Fruit fly (Drosophila melanogaster) whole organism, embryonic: ENCODE data around the gene cl.

Experiments used
- Ada2b ChIP-seq: fragments of 200-800 bp; sonication (Bioruptor generic); IDR thresholded peaks from 2 replicates; pipeline ENCODE4 v1.3.6; 2022; ENCODE audit warnings: missing biosample characterization, missing genetic modification characterization
- CG1024 ChIP-seq: fragments of 200-800 bp; sonication (Bioruptor generic); IDR thresholded peaks from 2 replicates; pipeline ENCODE4 v1.3.6; 2022; ENCODE audit warnings: missing biosample characterization, missing genetic modification characterization
- CG10321 ChIP-seq: fragments of 200-800 bp; sonication (Bioruptor generic); IDR thresholded peaks from 2 replicates; pipeline ENCODE4 v1.3.6; 2022; ENCODE audit warnings: missing biosample characterization, missing genetic modification characterization
- CG10366 ChIP-seq: fragments of 200-800 bp; sonication (Bioruptor generic); IDR thresholded peaks from 2 replicates; pipeline ENCODE4 v1.3.6; 2022; ENCODE audit warnings: missing biosample characterization, missing genetic modification characterization
- CG11247 ChIP-seq: fragments of 200-800 bp; sonication (Bioruptor generic); IDR thresholded peaks from 2 replicates; pipeline ENCODE4 v1.3.6; 2022; ENCODE audit warnings: missing biosample characterization, missing genetic modification characterization
- CG13123 ChIP-seq: fragments of 200-800 bp; sonication (Bioruptor generic); optimal IDR thresholded peaks from 2 replicates; lab custom pipeline; 2016; ENCODE audit warnings: missing biosample characterization, missing genetic modification characterization
- CG14710 ChIP-seq: fragments of 200-800 bp; sonication (Bioruptor generic); optimal IDR thresholded peaks from 3 replicates; lab custom pipeline; 2019; ENCODE audit warnings: missing biosample characterization, mild to moderate bottlenecking, missing genetic modification characterization, moderate library complexity
- CG15601 ChIP-seq: fragments of 200-800 bp; sonication (Bioruptor generic); optimal IDR thresholded peaks from 3 replicates; lab custom pipeline; 2019; ENCODE audit warnings: missing biosample characterization, mild to moderate bottlenecking, missing genetic modification characterization, moderate library complexity
- CG17186 ChIP-seq: fragments of 200-800 bp; sonication (Bioruptor generic); optimal IDR thresholded peaks from 3 replicates; lab custom pipeline; 2017; ENCODE audit warnings: missing biosample characterization, missing genetic modification reagents, missing genetic modification characterization
- CG17328 ChIP-seq: fragments of 200-800 bp; sonication (Bioruptor generic); IDR thresholded peaks from 2 replicates; pipeline ENCODE4 v1.3.6; 2022; ENCODE audit warnings: missing biosample characterization, missing genetic modification characterization
- CG2120 ChIP-seq: fragments of 200-800 bp; sonication (Bioruptor generic); optimal IDR thresholded peaks from 3 replicates; lab custom pipeline; 2016; ENCODE audit warnings: missing biosample characterization, missing genetic modification characterization
- CG2875 ChIP-seq: fragments of 200-800 bp; sonication (Bioruptor generic); optimal IDR thresholded peaks from 2 replicates; lab custom pipeline; 2017; ENCODE audit warnings: missing biosample characterization, mild to moderate bottlenecking, missing genetic modification characterization, missing genetic modification reagents
- CG32532 ChIP-seq: fragments of 200-800 bp; sonication (Bioruptor generic); IDR thresholded peaks from 2 replicates; pipeline ENCODE4 v1.3.6; 2022; ENCODE audit warnings: missing biosample characterization, missing genetic modification characterization
- CG32772 ChIP-seq: fragments of 200-800 bp; sonication (Bioruptor generic); IDR thresholded peaks from 2 replicates; pipeline ENCODE4 v1.3.6; 2022; ENCODE audit warnings: missing biosample characterization, missing genetic modification characterization
- CG3407 ChIP-seq: fragments of 200-800 bp; sonication (Bioruptor generic); optimal IDR thresholded peaks from 2 replicates; lab custom pipeline; 2018; ENCODE audit warnings: missing biosample characterization, mild to moderate bottlenecking, missing genetic modification characterization
- CG4282 ChIP-seq: fragments of 200-800 bp; sonication (Bioruptor generic); optimal IDR thresholded peaks from 2 replicates; lab custom pipeline; 2016; ENCODE audit warnings: missing biosample characterization, missing genetic modification characterization
- CG4820 ChIP-seq: fragments of 200-800 bp; sonication (Bioruptor generic); optimal IDR thresholded peaks from 3 replicates; lab custom pipeline; 2016; ENCODE audit warnings: missing biosample characterization, missing genetic modification characterization
- CG4854 ChIP-seq: fragments of 200-800 bp; sonication (Bioruptor generic); optimal IDR thresholded peaks from 2 replicates; lab custom pipeline; 2016; ENCODE audit warnings: missing biosample characterization, missing genetic modification characterization, inconsistent platforms
- CG7987 ChIP-seq: fragments of 200-800 bp; sonication (Bioruptor generic); optimal IDR thresholded peaks from 2 replicates; lab custom pipeline; 2018; ENCODE audit warnings: missing biosample characterization, mild to moderate bottlenecking, missing genetic modification characterization, moderate library complexity
- CG8290 ChIP-seq, 3 experiments: fragments of 200-800 bp; sonication (Bioruptor generic); optimal IDR thresholded peaks; 2 replicates each; lab custom pipeline; 2016 to 2019; ENCODE audit warnings: missing biosample characterization in 3 of 3, missing genetic modification characterization in 3 of 3, mild to moderate bottlenecking in 2 of 3, moderate library complexity in 1 of 3
- CG9876 ChIP-seq: fragments of 200-800 bp; sonication (Bioruptor generic); optimal IDR thresholded peaks from 2 replicates; lab custom pipeline; 2016; ENCODE audit warnings: missing biosample characterization, missing genetic modification characterization
- CG9932 ChIP-seq: fragments of 200-800 bp; sonication (Bioruptor generic); IDR thresholded peaks from 2 replicates; pipeline ENCODE4 v1.3.6; 2022; ENCODE audit warnings: missing biosample characterization, missing genetic modification characterization
- Dfd ChIP-seq, 2 experiments: fragments of >200 bp; optimal IDR thresholded peaks; 2 replicates each; lab custom pipeline; 2017; ENCODE audit warnings: missing biosample characterization in 2 of 2, missing genetic modification characterization in 2 of 2
- Eip74EF ChIP-seq, 2 experiments: fragments of 200-800 bp in 1 of 2; fragments of >200 bp in 1 of 2; sonication (Bioruptor generic) in 1 of 2; optimal IDR thresholded peaks; 2 replicates each; lab custom pipeline; 2017 to 2019; ENCODE audit warnings: missing biosample characterization in 2 of 2, missing genetic modification characterization in 2 of 2, mild to moderate bottlenecking in 1 of 2, moderate library complexity in 1 of 2
- H15 ChIP-seq: fragments of 200-800 bp; sonication (Bioruptor generic); IDR thresholded peaks from 3 replicates; pipeline ENCODE4 v1.3.6; 2022; ENCODE audit warnings: missing biosample characterization, missing genetic modification characterization
- HLH3B ChIP-seq: fragments of 200-800 bp; sonication (Bioruptor generic); IDR thresholded peaks from 2 replicates; pipeline ENCODE4 v1.3.6; 2022; ENCODE audit warnings: missing biosample characterization, missing genetic modification characterization
- Hand ChIP-seq: fragments of 200-800 bp; sonication (Bioruptor generic); optimal IDR thresholded peaks from 2 replicates; lab custom pipeline; 2017; ENCODE audit warnings: mild to moderate bottlenecking, missing biosample characterization, missing genetic modification reagents, missing genetic modification characterization
- Jarid2 ChIP-seq: fragments of 200-800 bp; sonication (Bioruptor generic); optimal IDR thresholded peaks from 3 replicates; lab custom pipeline; 2017; ENCODE audit warnings: mild to moderate bottlenecking, missing biosample characterization, missing genetic modification reagents, missing genetic modification characterization
- MESR4 ChIP-seq: fragments of 200-800 bp; sonication (Bioruptor generic); optimal IDR thresholded peaks from 2 replicates; lab custom pipeline; 2018; ENCODE audit warnings: missing biosample characterization, mild to moderate bottlenecking, missing genetic modification characterization, moderate library complexity
- Med ChIP-seq: fragments of 200-800 bp; sonication (Bioruptor generic); peaks from one replicate; lab custom pipeline; 2016; ENCODE audit warnings: missing biosample characterization, missing genetic modification characterization, mild to moderate bottlenecking, inconsistent platforms, moderate library complexity
- Pdp1 ChIP-seq, 2 experiments: fragments of 200-800 bp; sonication (Bioruptor generic); optimal IDR thresholded peaks; 3 replicates each; lab custom pipeline; 2016; ENCODE audit warnings: missing biosample characterization in 2 of 2, missing genetic modification characterization in 2 of 2, mild to moderate bottlenecking in 1 of 2, moderate library complexity in 1 of 2
- Xrp1 ChIP-seq: fragments of 200-800 bp; sonication (Bioruptor generic); IDR thresholded peaks from 2 replicates; pipeline ENCODE4 v1.3.6; 2022; ENCODE audit warnings: missing biosample characterization, missing genetic modification characterization
- YL-1 ChIP-seq: fragments of 200-800 bp; sonication (Bioruptor generic); optimal IDR thresholded peaks from 3 replicates; lab custom pipeline; 2017; ENCODE audit warnings: missing biosample characterization, mild to moderate bottlenecking, missing genetic modification characterization
- chif ChIP-seq, 2 experiments: fragments of 200-800 bp; sonication (Bioruptor generic); optimal IDR thresholded peaks; 3 replicates each; lab custom pipeline; 2016; ENCODE audit warnings: missing biosample characterization in 2 of 2, missing genetic modification characterization in 2 of 2
- en ChIP-seq: fragments of 200-800 bp; sonication (Bioruptor generic); optimal IDR thresholded peaks from 2 replicates; lab custom pipeline; 2016; ENCODE audit warnings: missing biosample characterization, missing genetic modification characterization
- eyg ChIP-seq: fragments of 200-800 bp; sonication (Bioruptor generic); optimal IDR thresholded peaks from 3 replicates; lab custom pipeline; 2016; ENCODE audit warnings: missing biosample characterization, missing genetic modification characterization
- fd3F ChIP-seq: fragments of 200-800 bp; sonication (Bioruptor generic); optimal IDR thresholded peaks from 2 replicates; lab custom pipeline; 2018; ENCODE audit warnings: missing biosample characterization, mild to moderate bottlenecking, missing genetic modification characterization, moderate library complexity
- fd64A ChIP-seq: fragments of 200-800 bp; sonication (Bioruptor generic); optimal IDR thresholded peaks from 3 replicates; lab custom pipeline; 2018; ENCODE audit warnings: missing biosample characterization, mild to moderate bottlenecking, missing genetic modification characterization
- gt ChIP-seq: fragments of 200-800 bp; sonication (Bioruptor generic); IDR thresholded peaks from 2 replicates; pipeline ENCODE4 v1.3.6; 2022; ENCODE audit warnings: missing biosample characterization, missing genetic modification characterization
- lov ChIP-seq, 2 experiments: fragments of 200-800 bp in 1 of 2; fragments of >200 bp in 1 of 2; sonication (Bioruptor generic) in 1 of 2; IDR thresholded peaks in 1 of 2; optimal IDR thresholded peaks in 1 of 2; 2 replicates in 1 of 2; 3 replicates in 1 of 2; pipeline versions ENCODE4 v1.3.6 to Lab custom; 2017 to 2022; ENCODE audit warnings: missing biosample characterization in 1 of 2, missing genetic modification characterization in 1 of 2
- odd ChIP-seq: fragments of 200-800 bp; sonication (Bioruptor generic); optimal IDR thresholded peaks from 2 replicates; lab custom pipeline; 2017; ENCODE audit warnings: missing biosample characterization, mild to moderate bottlenecking, missing genetic modification characterization
- onecut ChIP-seq: fragments of 200-800 bp; sonication (Bioruptor generic); IDR thresholded peaks from 2 replicates; pipeline ENCODE4 v1.3.6; 2022; ENCODE audit warnings: missing biosample characterization, missing genetic modification characterization
- otp ChIP-seq: fragments of 200-800 bp; sonication (Bioruptor generic); IDR thresholded peaks from 3 replicates; pipeline ENCODE4, ENCODE4 v1.3.6; 2022; ENCODE audit warnings: missing biosample characterization, missing genetic modification characterization
- rib ChIP-seq: fragments of 200-800 bp; sonication (Bioruptor generic); IDR thresholded peaks from 2 replicates; pipeline ENCODE4 v1.3.6; 2022; ENCODE audit warnings: missing biosample characterization, missing genetic modification characterization
- row ChIP-seq: fragments of 200-800 bp; sonication (Bioruptor generic); IDR thresholded peaks from 3 replicates; pipeline ENCODE4 v1.3.6; 2022; ENCODE audit warnings: missing biosample characterization, missing genetic modification characterization
- run ChIP-seq: fragments of 200-800 bp; sonication (Bioruptor generic); optimal IDR thresholded peaks from 3 replicates; lab custom pipeline; 2018; ENCODE audit warnings: missing biosample characterization, mild to moderate bottlenecking, missing genetic modification characterization
- seq ChIP-seq: fragments of 200-800 bp; sonication (Bioruptor generic); IDR thresholded peaks from 2 replicates; pipeline ENCODE4 v1.3.6; 2022; ENCODE audit warnings: missing biosample characterization, missing genetic modification characterization
- sug ChIP-seq: fragments of 200-800 bp; optimal IDR thresholded peaks from 2 replicates; lab custom pipeline; 2019; ENCODE audit warnings: missing biosample characterization, mild to moderate bottlenecking, missing genetic modification characterization, moderate library complexity
- tap ChIP-seq: fragments of 200-800 bp; optimal IDR thresholded peaks from 3 replicates; lab custom pipeline; 2019; ENCODE audit warnings: missing biosample characterization, mild to moderate bottlenecking, missing genetic modification characterization, moderate library complexity
- tx ChIP-seq: fragments of 200-800 bp; sonication (Bioruptor generic); optimal IDR thresholded peaks from 2 replicates; lab custom pipeline; 2016; ENCODE audit warnings: missing biosample characterization, missing genetic modification characterization
- zfh2 ChIP-seq: fragments of 200-800 bp; sonication (Bioruptor generic); optimal IDR thresholded peaks from 2 replicates; lab custom pipeline; 2016; ENCODE audit warnings: missing biosample characterization, missing genetic modification characterization

The cl gene

dm6 chr2L:5519846-5520384 lies at the start of gene cl, which contains the start of gene CG7382 (continued):
- no peak for TF ChIP-seq Jarid2 (GFP tag; lab: Kevin White, UChicago)
- peak; percentile 84 for TF ChIP-seq CG14710
- 0 out of 2 replicates have a peak, but pooled peaks have one; percentile 30 for TF ChIP-seq CG32532 (GFP tag; lab: Robert Waterston, UW)
- no peak for TF ChIP-seq lov (optimal IDR thresholded peaks at IDR 0.05; lab: Kevin White, UChicago)
- no peak for TF ChIP-seq lov (GFP tag; IDR thresholded peaks at IDR 0.05; lab: Robert Waterston, UW)
- no peak for TF ChIP-seq YL-1
- no peak for TF ChIP-seq H15 (GFP tag; lab: Robert Waterston, UW)
- no peak for TF ChIP-seq CG10321 (GFP tag; lab: Robert Waterston, UW)
- TF ChIP-seq row (GFP tag; lab: Robert Waterston, UW), result peak; percentile 93
- TF ChIP-seq CG17186 (GFP tag; lab: Kevin White, UChicago), result peak; percentile 20
- peak; percentile 54 for TF ChIP-seq CG2120 (GFP tag; lab: Kevin White, UChicago)
- no peak for TF ChIP-seq run (tag; lab: Kevin White, UChicago)
- no peak for TF ChIP-seq en
- no peak for TF ChIP-seq Ada2b (GFP tag; lab: Robert Waterston, UW)
- TF ChIP-seq seq (GFP tag; lab: Robert Waterston, UW), result no peak
- TF ChIP-seq tx (GFP tag; lab: Kevin White, UChicago), result no peak
- peak; percentile 25 for TF ChIP-seq zfh2 (GFP tag; lab: Kevin White, UChicago)
- TF ChIP-seq CG10366 (GFP tag; lab: Robert Waterston, UW), result no peak
- no peak for TF ChIP-seq tap (tag; lab: Kevin White, UChicago)
- TF ChIP-seq CG32772 (GFP tag; lab: Robert Waterston, UW), result no peak
- TF ChIP-seq Eip74EF (GFP tag; optimal IDR thresholded peaks at IDR 0.05; lab: Kevin White, UChicago), result no peak
- TF ChIP-seq otp (GFP tag; lab: Robert Waterston, UW), result no peak
- peak; percentile 46 for TF ChIP-seq CG8290 (GFP tag; optimal IDR thresholded peaks at IDR 0.05; lab: Kevin White, UChicago)
- TF ChIP-seq CG8290 (tag; optimal IDR thresholded peaks at IDR 0.05; lab: Kevin White, UChicago), result no peak
- TF ChIP-seq CG2875 (GFP tag; lab: Kevin White, UChicago), result no peak
- TF ChIP-seq Med (GFP tag; lab: Kevin White, UChicago), result peak; percentile 45
- no peak for TF ChIP-seq CG9876 (GFP tag; lab: Kevin White, UChicago)
- TF ChIP-seq Hand (GFP tag; lab: Kevin White, UChicago), result no peak
- no peak for TF ChIP-seq CG11247 (GFP tag; lab: Robert Waterston, UW)
- no peak for TF ChIP-seq CG3407
- TF ChIP-seq CG4282 (GFP tag; lab: Kevin White, UChicago), result no peak
- TF ChIP-seq CG1024, result no peak
- no peak for TF ChIP-seq Dfd (GFP tag; optimal IDR thresholded peaks at IDR 0.05; lab: Kevin White, UChicago)
- no peak for TF ChIP-seq fd64A (GFP tag; lab: Kevin White, UChicago)
- no peak for TF ChIP-seq Xrp1 (GFP tag; lab: Robert Waterston, UW)
- peak; percentile 81 for TF ChIP-seq sug
- no peak for TF ChIP-seq onecut
- no peak for TF ChIP-seq HLH3B (GFP tag; lab: Robert Waterston, UW)
- TF ChIP-seq MESR4 (GFP tag; lab: Kevin White, UChicago), result peak; percentile 46
- TF ChIP-seq CG7987, result no peak
- no peak for TF ChIP-seq chif (GFP tag; optimal IDR thresholded peaks at IDR 0.05; lab: Kevin White, UChicago)
- no peak for TF ChIP-seq gt (GFP tag; lab: Robert Waterston, UW)
- TF ChIP-seq CG17328, result no peak
- no peak for TF ChIP-seq CG13123
- TF ChIP-seq odd, result no peak
- peak; percentile 61 for TF ChIP-seq CG15601 (tag; lab: Kevin White, UChicago)
- TF ChIP-seq CG4820, result peak; percentile 33
- TF ChIP-seq Pdp1 (GFP tag; optimal IDR thresholded peaks at IDR 0.05; lab: Kevin White, UChicago), result no peak
- no peak for TF ChIP-seq CG4854
- TF ChIP-seq fd3F, result peak; percentile 11
- no peak for TF ChIP-seq rib (GFP tag; lab: Robert Waterston, UW)
- peak; percentile 76 for TF ChIP-seq CG9932
- no peak for TF ChIP-seq eyg (GFP tag; lab: Kevin White, UChicago)
